Worm (Caenorhabditis elegans) whole organism, early embryonic: ENCODE results near the gene sre-39.

ENCODE experiments used
- B0310.2 ChIP-seq: sonication (generic microtip); optimal IDR thresholded peaks from 2 replicates; lab custom pipeline; 2016; ENCODE audit warnings: mild to moderate bottlenecking, missing genetic modification characterization, missing compliant biosample characterization
- F13C5.2 ChIP-seq: sonication (generic microtip); optimal IDR thresholded peaks from 2 replicates; lab custom pipeline; 2017; ENCODE audit warnings: mild to moderate bottlenecking, missing genetic modification characterization, inconsistent platforms, missing compliant biosample characterization
- ama-1 ChIP-seq: fragments of 150-350 bp; optimal IDR thresholded peaks from 2 replicates; lab custom pipeline; 2014
- ceh-36 ChIP-seq: sonication (generic microtip); optimal IDR thresholded peaks from 2 replicates; lab custom pipeline; 2016; ENCODE audit warnings: missing genetic modification characterization, inconsistent platforms, missing compliant biosample characterization
- ets-7 ChIP-seq: sonication (generic microtip); optimal IDR thresholded peaks from 2 replicates; lab custom pipeline; 2016; ENCODE audit warnings: missing genotype, missing genetic modification characterization, missing compliant biosample characterization
- hnd-1 ChIP-seq: sonication (generic microtip); optimal IDR thresholded peaks from 2 replicates; lab custom pipeline; 2016; ENCODE audit warnings: missing genetic modification characterization, missing compliant biosample characterization
- scrt-1 ChIP-seq: fragments of 200-800 bp; sonication (Bioruptor generic); IDR thresholded peaks from 2 replicates; pipeline ENCODE4 v1.3.6; 2022; ENCODE audit warnings: missing genetic modification characterization, missing compliant biosample characterization

DNA sequence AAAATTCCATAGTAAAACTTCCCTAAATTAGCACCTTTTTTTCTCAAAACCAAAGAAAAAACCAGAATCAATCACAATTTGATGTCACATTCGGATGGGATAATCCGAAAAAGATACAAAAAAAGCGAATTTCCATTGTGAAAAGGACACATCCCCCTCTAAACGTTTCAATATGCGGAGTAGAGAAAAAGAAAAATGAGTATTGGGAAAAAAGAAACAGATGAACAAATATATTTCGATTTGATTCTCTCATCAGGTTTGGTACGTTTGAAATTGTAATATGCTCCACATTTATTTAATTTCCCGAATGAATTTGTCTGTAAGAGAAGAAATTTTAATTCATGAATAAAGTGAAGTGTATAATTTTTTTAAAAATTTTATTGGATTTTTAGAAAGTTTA lies 28.8 kb upstream of the sre-39 start:
- TF ChIP-seq hnd-1 (tag; lab: Kevin White, UChicago) (no peak), ets-7 (tag; lab: Kevin White, UChicago) (no peak), B0310.2 (no peak), scrt-1 (GFP tag; lab: Robert Waterston, UW) (no peak), ceh-36 (no peak), ama-1 (lab: Kevin White, UChicago) (no peak), F13C5.2 (tag; lab: Kevin White, UChicago) (no peak)
